Worm (Caenorhabditis elegans): ENCODE results near the gene gst-23.

DNA sequence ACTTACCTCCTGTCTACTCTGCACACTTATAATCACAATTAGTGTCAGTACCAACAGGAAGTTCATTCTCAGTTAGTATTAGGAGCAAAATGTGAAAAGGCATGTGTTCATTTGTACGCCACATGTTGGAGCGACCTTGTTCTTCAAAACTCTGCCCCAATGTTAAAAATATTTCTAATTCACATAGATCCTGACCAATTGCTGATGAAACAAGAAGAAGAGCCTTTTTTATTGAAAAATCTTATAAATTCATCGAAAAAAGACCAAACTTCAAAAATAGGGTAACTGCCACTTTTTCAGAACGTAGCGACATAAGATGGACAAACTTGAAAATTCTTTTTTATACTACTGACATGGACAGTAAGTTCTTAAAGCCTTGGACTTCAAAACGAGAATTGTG, 23.1 kb downstream of the gst-23 start, which contains the start of gene T28A11.17:
- TF ChIP-seq unc-55 (GFP tag; optimal IDR thresholded peaks at IDR 0.05): no peak
- no peak for TF ChIP-seq R02D3.7 (tag; optimal IDR thresholded peaks at IDR 0.05)
- TF ChIP-seq ZK546.5 (tag; optimal IDR thresholded peaks at IDR 0.05): no peak
- no peak for TF ChIP-seq skn-1 (tag; optimal IDR thresholded peaks at IDR 0.05)
- TF ChIP-seq ztf-11 (tag; optimal IDR thresholded peaks at IDR 0.05): no peak
- no peak for TF ChIP-seq mab-5 (tag; optimal IDR thresholded peaks at IDR 0.05)
- no peak for TF ChIP-seq snpc-4 (tag; optimal IDR thresholded peaks at IDR 0.05)
- TF ChIP-seq nhr-11 (tag; optimal IDR thresholded peaks at IDR 0.05): no peak
